Worm (Caenorhabditis elegans): ENCODE measurements around the gene dmd-3.

DNA sequence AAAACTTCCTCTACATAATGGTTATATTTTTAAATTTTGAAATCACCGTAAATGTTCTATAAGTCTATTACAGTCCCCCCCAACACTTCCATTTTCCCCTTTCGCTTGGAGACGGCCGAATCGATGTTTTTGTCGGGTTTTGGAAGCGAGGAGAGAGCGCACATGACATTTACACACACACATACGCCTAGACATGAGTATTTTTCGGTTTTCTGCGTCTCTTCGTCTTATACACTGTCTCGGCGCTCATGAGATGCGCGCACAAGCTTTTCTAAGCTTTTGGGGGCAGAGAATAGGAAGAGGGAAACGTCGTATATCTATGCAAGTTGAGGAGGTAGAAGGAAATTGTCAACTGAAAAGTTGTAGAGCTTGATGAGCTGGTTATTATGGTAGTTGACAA is 35.0 kb downstream of the dmd-3 start:
- TF ChIP-seq syd-9 (tag; optimal IDR thresholded peaks at IDR 0.05) (no peak), ceh-45 (GFP tag; IDR thresholded peaks at IDR 0.05) (no peak), ceh-18 (tag; optimal IDR thresholded peaks at IDR 0.05) (no peak)

Data from whole organism, late embryonic.